Worm (Caenorhabditis elegans): ENCODE data around the gene ops-1.
"Not testable (repeated sequence)": the region's sequence is repeated elsewhere in the genome, so short reads cannot be mapped to it uniquely, and the experiment has no call there.

Gene ops-1

ce11 chrIV:6321667-6322066 lies 37.5 kb upstream of the ops-1 start, which contains the start of gene Y73B6BL.29 (continued):
- no peak for TF ChIP-seq elt-4 (tag; optimal IDR thresholded peaks at IDR 0.05)
- TF ChIP-seq unc-55 (GFP tag; optimal IDR thresholded peaks at IDR 0.05) = peak; percentile 6
- no peak for TF ChIP-seq pag-3 (tag; optimal IDR thresholded peaks at IDR 0.05; ENCODE audit: borderline replicate concordance)
- TF ChIP-seq ceh-9 (tag; optimal IDR thresholded peaks at IDR 0.05) = no peak
- TF ChIP-seq che-1 (tag; optimal IDR thresholded peaks at IDR 0.05) = no peak
- no peak for TF ChIP-seq hlh-13 (GFP tag; optimal IDR thresholded peaks at IDR 0.05)
- TF ChIP-seq ceh-22 (tag; optimal IDR thresholded peaks at IDR 0.05) = no peak
- TF ChIP-seq ref-2 (tag; optimal IDR thresholded peaks at IDR 0.05) = peak; percentile 90
- peak; percentile 69 for TF ChIP-seq pqm-1 (tag; optimal IDR thresholded peaks at IDR 0.05)
- TF ChIP-seq ceh-2 (tag; optimal IDR thresholded peaks at IDR 0.05) = peak; percentile 92
- no peak for TF ChIP-seq dmd-4 (tag; optimal IDR thresholded peaks at IDR 0.05; ENCODE audit: borderline replicate concordance)
- no peak for TF ChIP-seq sox-4 (tag; optimal IDR thresholded peaks at IDR 0.05)
- no peak for TF ChIP-seq hlh-30 (tag; optimal IDR thresholded peaks at IDR 0.05; ENCODE audit: insufficient read depth)
- no peak for TF ChIP-seq Y22D7AL.16 (tag; optimal IDR thresholded peaks at IDR 0.05)
- TF ChIP-seq ceh-34 (tag; optimal IDR thresholded peaks at IDR 0.05) = peak; percentile 13
- TF ChIP-seq fkh-10 (GFP tag; optimal IDR thresholded peaks at IDR 0.05) = no peak
- no peak for TF ChIP-seq ceh-48 (tag; optimal IDR thresholded peaks at IDR 0.05)
- peak; percentile 96 for TF ChIP-seq ets-4 (tag; optimal IDR thresholded peaks at IDR 0.05)
- TF ChIP-seq pax-1 (tag; optimal IDR thresholded peaks at IDR 0.05) = peak; percentile 63
- TF ChIP-seq rnt-1 (tag; optimal IDR thresholded peaks at IDR 0.05) = peak; percentile 59
- TF ChIP-seq unc-42 (tag; optimal IDR thresholded peaks at IDR 0.05) = peak; percentile 82
- TF ChIP-seq hlh-6 (tag; optimal IDR thresholded peaks at IDR 0.05) = no peak
- TF ChIP-seq ceh-19 (GFP tag; optimal IDR thresholded peaks at IDR 0.05) = peak; percentile 56
- TF ChIP-seq ceh-18 (tag; optimal IDR thresholded peaks at IDR 0.05) = peak; percentile 27
- TF ChIP-seq ztf-16 (tag; optimal IDR thresholded peaks at IDR 0.05) = peak; percentile 17
- no peak for TF ChIP-seq eyg-1 (tag; optimal IDR thresholded peaks at IDR 0.05)
- TF ChIP-seq pha-4 (tag; optimal IDR thresholded peaks at IDR 0.05) = no peak
- peak; percentile 93 for TF ChIP-seq C08G9.2 (tag; optimal IDR thresholded peaks at IDR 0.05)
- no peak for TF ChIP-seq ceh-24 (tag; optimal IDR thresholded peaks at IDR 0.05)
- peak; percentile 75 for TF ChIP-seq fax-1 (tag; optimal IDR thresholded peaks at IDR 0.05)
- TF ChIP-seq K09A11.1 (tag; optimal IDR thresholded peaks at IDR 0.05; ENCODE audit: insufficient read depth) = no peak
- TF ChIP-seq ahr-1 (tag; optimal IDR thresholded peaks at IDR 0.05) = no peak
- TF ChIP-seq ceh-45 (GFP tag; IDR thresholded peaks at IDR 0.05) = no peak
- no peak for TF ChIP-seq nhr-232 (tag; optimal IDR thresholded peaks at IDR 0.05)
- TF ChIP-seq tbx-2 (tag; optimal IDR thresholded peaks at IDR 0.05) = peak; percentile 87
- TF ChIP-seq ceh-30 (tag; optimal IDR thresholded peaks at IDR 0.05) = no peak
- peak; percentile 86 for TF ChIP-seq hlh-8 (tag; optimal IDR thresholded peaks at IDR 0.05)
- peak; percentile 18 for TF ChIP-seq gmeb-2 (tag; optimal IDR thresholded peaks at IDR 0.05)
- TF ChIP-seq zip-5 (tag; optimal IDR thresholded peaks at IDR 0.05) = peak; percentile 84

ce11 chrIV:6317357-6317756 lies 33.2 kb upstream of the ops-1 start, which contains the start of gene Y73B6BL.12:
TSS of gene Y73B6BL.12 (minus strand) at chrIV:6317457.
- not testable (repeated sequence) for TF ChIP-seq pag-3 (tag; optimal IDR thresholded peaks at IDR 0.05; ENCODE audit: borderline replicate concordance); lin-11 (tag; optimal IDR thresholded peaks at IDR 0.05); Y22D7AL.16 (tag; optimal IDR thresholded peaks at IDR 0.05)

DNA sequence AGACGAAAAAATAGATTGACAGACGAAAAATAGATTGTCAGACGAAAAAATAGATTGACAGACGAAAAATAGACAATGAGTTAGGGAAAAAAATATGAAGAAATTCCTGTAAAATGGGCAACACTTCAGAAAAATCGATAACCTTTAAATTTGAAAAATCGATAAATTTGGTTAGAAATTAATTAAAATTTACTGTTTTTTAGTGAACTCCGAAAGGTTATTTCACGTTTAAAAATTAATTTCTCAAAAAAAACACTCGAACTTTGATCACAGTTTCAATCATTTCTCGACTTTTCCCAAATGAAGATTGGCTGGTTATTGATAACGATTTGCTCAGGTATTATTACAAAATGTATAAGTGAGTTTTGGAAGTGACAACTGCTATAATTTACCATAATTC lies 23.3 kb upstream of the ops-1 start, which contains the start of gene csp-2:
csp-2 (plus strand) TSS at position 301 of the 400 bp plus-strand sequence.
- TF ChIP-seq madf-2 (tag; optimal IDR thresholded peaks at IDR 0.05) (no peak), ceh-18 (tag; optimal IDR thresholded peaks at IDR 0.05) (no peak), odd-2 (tag; optimal IDR thresholded peaks at IDR 0.05) (no peak), hlh-15 (tag; optimal IDR thresholded peaks at IDR 0.05) (no peak), elt-2 (tag; optimal IDR thresholded peaks at IDR 0.05) (no peak), ref-2 (tag; optimal IDR thresholded peaks at IDR 0.05) (no peak), gmeb-2 (tag; optimal IDR thresholded peaks at IDR 0.05) (no peak), ttx-3 (tag; optimal IDR thresholded peaks at IDR 0.05) (no peak)

Data from whole organism, late embryonic.